Fruit fly (Drosophila melanogaster) whole organism, adult: Measurements from ENCODE around the gene CG32547.

Source experiments
- CG11617 ChIP-seq: fragments of 200-800 bp; sonication (Bioruptor generic); optimal IDR thresholded peaks from 2 replicates; lab custom pipeline; 2017; ENCODE audit warnings: mild to moderate bottlenecking, missing biosample characterization, missing genetic modification reagents, missing genetic modification characterization
- CG12768 ChIP-seq: fragments of 200-800 bp; sonication (Bioruptor generic); optimal IDR thresholded peaks from 2 replicates; lab custom pipeline; 2017; ENCODE audit warnings: missing biosample characterization, missing genetic modification characterization, mild to moderate bottlenecking, moderate library complexity, missing genetic modification reagents
- CG14711 ChIP-seq: fragments of 200-800 bp; sonication (Bioruptor generic); optimal IDR thresholded peaks from 2 replicates; lab custom pipeline; 2018; ENCODE audit warnings: missing biosample characterization, mild to moderate bottlenecking, missing genetic modification characterization, moderate library complexity
- CG1620 ChIP-seq: fragments of 200-800 bp; sonication (Bioruptor generic); optimal IDR thresholded peaks from 2 replicates; lab custom pipeline; 2016; ENCODE audit warnings: missing biosample characterization, missing genetic modification characterization
- CG33017 ChIP-seq: fragments of 200-800 bp; sonication (Bioruptor generic); optimal IDR thresholded peaks from 2 replicates; lab custom pipeline; 2018; ENCODE audit warnings: missing biosample characterization, mild to moderate bottlenecking, missing genetic modification characterization, moderate library complexity
- CG5204 ChIP-seq: fragments of 200-800 bp; sonication (Bioruptor generic); optimal IDR thresholded peaks from 2 replicates; lab custom pipeline; 2016; ENCODE audit warnings: missing biosample characterization, missing genetic modification characterization
- CG7045 ChIP-seq: fragments of 200-800 bp; sonication (Bioruptor generic); optimal IDR thresholded peaks from 2 replicates; lab custom pipeline; 2017; ENCODE audit warnings: missing biosample characterization, mild to moderate bottlenecking, missing genetic modification characterization
- CG7101 ChIP-seq: fragments of 200-800 bp; sonication (Bioruptor generic); optimal IDR thresholded peaks from 2 replicates; lab custom pipeline; 2018; ENCODE audit warnings: missing biosample characterization, mild to moderate bottlenecking, missing genetic modification characterization, moderate library complexity
- Clk ChIP-seq: fragments of 200-800 bp; sonication (Bioruptor generic); optimal IDR thresholded peaks from 2 replicates; lab custom pipeline; 2017; ENCODE audit warnings: missing biosample characterization, missing genetic modification characterization
- Crg-1 ChIP-seq: fragments of 200-800 bp; sonication (Bioruptor generic); optimal IDR thresholded peaks from 2 replicates; lab custom pipeline; 2016; ENCODE audit warnings: missing biosample characterization, missing genetic modification characterization
- Hr96 ChIP-seq: fragments of 200-800 bp; sonication (Bioruptor generic); optimal IDR thresholded peaks from 2 replicates; lab custom pipeline; 2016; ENCODE audit warnings: missing biosample characterization, missing genetic modification characterization
- Mnt ChIP-seq: fragments of 200-800 bp; sonication (Bioruptor generic); optimal IDR thresholded peaks from 2 replicates; lab custom pipeline; 2016; ENCODE audit warnings: missing biosample characterization, mild to moderate bottlenecking, missing genetic modification characterization
- bab1 ChIP-seq: fragments of 200-800 bp; sonication (Bioruptor generic); optimal IDR thresholded peaks from 3 replicates; lab custom pipeline; 2019; ENCODE audit warnings: missing biosample characterization, mild to moderate bottlenecking, missing genetic modification characterization, moderate library complexity
- cic ChIP-seq: fragments of 200-800 bp; sonication (Bioruptor generic); optimal IDR thresholded peaks from 2 replicates; lab custom pipeline; 2017; ENCODE audit warnings: missing biosample characterization, mild to moderate bottlenecking, missing genetic modification characterization, moderate library complexity
- cnc ChIP-seq, 2 experiments: fragments of >200 bp; optimal IDR thresholded peaks; 2 replicates each; lab custom pipeline; 2017
- kay ChIP-seq: fragments of 200-800 bp; sonication (Bioruptor generic); peaks from one replicate; lab custom pipeline; 2016; ENCODE audit warnings: missing biosample characterization, missing genetic modification characterization, borderline replicate concordance
- ovo ChIP-seq: fragments of 200-800 bp; sonication (Bioruptor generic); optimal IDR thresholded peaks from 2 replicates; lab custom pipeline; 2016; ENCODE audit warnings: missing biosample characterization, missing genetic modification characterization
- pad ChIP-seq: fragments of 200-800 bp; sonication (Bioruptor generic); optimal IDR thresholded peaks from 3 replicates; lab custom pipeline; 2017; ENCODE audit warnings: missing biosample characterization, missing genetic modification characterization, mild to moderate bottlenecking, moderate library complexity, missing genetic modification reagents
- tj ChIP-seq: fragments of 200-800 bp; sonication (Bioruptor generic); optimal IDR thresholded peaks from 3 replicates; lab custom pipeline; 2017; ENCODE audit warnings: missing biosample characterization, mild to moderate bottlenecking, missing genetic modification characterization, moderate library complexity
- toe ChIP-seq: fragments of 200-800 bp; sonication (Bioruptor generic); optimal IDR thresholded peaks from 2 replicates; lab custom pipeline; 2016; ENCODE audit warnings: missing biosample characterization, missing genetic modification characterization

The CG32547 gene

DNA sequence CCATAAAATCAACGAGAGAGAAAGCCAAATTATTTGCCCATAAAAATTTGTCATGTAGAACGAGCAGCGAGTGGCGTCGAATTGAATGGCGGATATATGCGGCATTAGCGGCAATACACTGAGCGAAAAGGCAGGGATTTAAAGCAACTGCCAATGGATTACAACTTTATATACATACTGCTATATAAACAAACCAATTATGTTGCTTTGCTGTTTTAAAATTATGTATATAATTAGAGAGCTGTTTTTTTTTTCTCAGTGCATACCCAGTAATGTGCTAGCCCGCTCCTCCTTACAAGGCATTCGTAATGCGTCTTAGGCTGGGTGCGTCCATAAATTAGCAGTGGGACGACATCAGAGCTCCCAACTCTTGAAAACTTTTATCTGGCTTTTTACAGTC, 11.4 kb downstream of the CG32547 start:
- TF ChIP-seq CG33017 (tag; lab: Kevin White, UChicago), result no peak
- TF ChIP-seq ovo (GFP tag; lab: Kevin White, UChicago), result no peak
- no peak for TF ChIP-seq Crg-1 (GFP tag; lab: Kevin White, UChicago)
- TF ChIP-seq Hr96, result no peak
- no peak for TF ChIP-seq Mnt (GFP tag; lab: Kevin White, UChicago)
- TF ChIP-seq CG7101 (tag; lab: Kevin White, UChicago), result no peak
- TF ChIP-seq kay (GFP tag; lab: Kevin White, UChicago), result no peak
- TF ChIP-seq tj, result no peak
- no peak for TF ChIP-seq CG14711 (tag; lab: Kevin White, UChicago)
- TF ChIP-seq cnc (optimal IDR thresholded peaks at IDR 0.05; lab: Kevin White, UChicago), result no peak
- TF ChIP-seq CG1620, result no peak
- TF ChIP-seq CG5204 (GFP tag; lab: Kevin White, UChicago), result no peak
- no peak for TF ChIP-seq bab1 (GFP tag; lab: Kevin White, UChicago)

DNA sequence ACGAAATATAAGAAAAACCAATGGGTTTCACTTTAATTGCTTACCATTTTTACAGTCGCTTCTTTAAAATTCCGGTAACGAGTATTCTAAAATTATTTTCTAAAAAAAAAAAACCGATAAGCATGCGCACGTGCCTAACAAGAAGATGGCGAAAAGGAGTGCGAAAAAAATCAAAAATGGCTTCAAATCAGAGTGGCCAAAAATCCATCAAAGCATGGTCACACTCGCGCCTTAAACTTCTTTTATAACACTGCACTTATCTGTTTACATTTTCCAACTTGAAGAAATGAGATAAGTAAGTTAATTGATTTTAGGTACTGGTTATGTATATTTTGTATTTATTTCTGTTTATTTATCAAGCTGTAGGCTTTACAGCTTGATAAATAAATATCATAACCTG, 19.0 kb downstream of the CG32547 start, which contains the start of gene CG43843:
Gene CG43843 (minus strand): TSS at position 101 of the 400 bp plus-strand sequence.
- TF ChIP-seq CG7045 (GFP tag; lab: Kevin White, UChicago) (no peak), CG12768 (GFP tag; lab: Kevin White, UChicago) (no peak), toe (GFP tag; lab: Kevin White, UChicago) (no peak), Mnt (GFP tag; lab: Kevin White, UChicago) (no peak), CG1620 (no peak), CG33017 (tag; lab: Kevin White, UChicago) (no peak)

DNA sequence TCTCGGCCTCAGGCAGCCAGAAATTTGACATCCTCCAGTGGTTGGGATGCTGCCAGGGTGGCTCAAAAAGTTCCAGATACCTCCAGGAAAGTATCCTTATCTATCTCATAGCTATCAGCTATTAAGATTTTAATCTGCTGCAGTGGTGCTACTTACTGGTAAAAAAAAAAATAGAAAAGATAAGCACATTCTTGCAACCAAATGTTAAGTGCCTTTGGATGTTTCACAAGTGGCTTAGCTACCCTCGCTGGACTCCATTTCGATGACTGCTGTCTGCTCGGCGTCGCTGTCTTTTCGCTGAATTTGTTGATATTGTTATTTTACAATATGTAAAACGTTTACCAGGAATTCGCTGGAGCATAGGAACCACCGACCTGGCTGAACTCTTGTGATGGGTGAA, 26.6 kb downstream of the CG32547 start:
- no peak for TF ChIP-seq CG5204 (GFP tag; lab: Kevin White, UChicago)
- no peak for TF ChIP-seq toe (GFP tag; lab: Kevin White, UChicago)
- no peak for TF ChIP-seq kay (GFP tag; lab: Kevin White, UChicago)
- TF ChIP-seq bab1 (GFP tag; lab: Kevin White, UChicago), result no peak
- no peak for TF ChIP-seq CG1620
- TF ChIP-seq ovo (GFP tag; lab: Kevin White, UChicago), result no peak
- TF ChIP-seq pad (GFP tag; lab: Kevin White, UChicago), result no peak
- TF ChIP-seq CG33017 (tag; lab: Kevin White, UChicago), result no peak
- TF ChIP-seq Hr96, result no peak
- no peak for TF ChIP-seq CG11617 (GFP tag; lab: Kevin White, UChicago)
- no peak for TF ChIP-seq CG14711 (tag; lab: Kevin White, UChicago)
- TF ChIP-seq Crg-1 (GFP tag; lab: Kevin White, UChicago), result no peak
- TF ChIP-seq cnc (optimal IDR thresholded peaks at IDR 0.05; lab: Kevin White, UChicago), result no peak

DNA sequence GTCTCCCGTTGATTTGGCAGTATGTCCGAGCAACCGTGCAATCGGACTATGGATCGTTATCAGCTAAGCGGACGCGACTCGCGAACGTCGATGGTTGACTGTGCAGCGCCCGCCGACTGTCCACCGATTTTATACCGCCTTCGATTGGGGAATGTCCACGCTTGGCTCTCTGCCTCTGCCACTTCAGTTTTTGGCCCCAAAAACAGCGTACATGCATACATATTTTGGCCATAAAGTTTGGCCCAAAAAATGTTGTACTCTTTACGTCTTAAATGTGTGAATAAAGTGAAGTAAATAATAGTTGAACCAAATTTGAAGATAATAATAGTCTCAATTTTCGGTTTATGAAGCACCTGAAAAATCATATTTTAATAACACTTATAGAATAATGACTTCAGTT, 38.8 kb downstream of the CG32547 start, which contains the start of gene CG32548:
Gene CG32548 (minus strand): TSS at position 101 of the 400 bp plus-strand sequence.
- no peak for TF ChIP-seq Mnt (GFP tag; lab: Kevin White, UChicago)
- TF ChIP-seq kay (GFP tag; lab: Kevin White, UChicago), result no peak
- TF ChIP-seq cic, result no peak
- no peak for TF ChIP-seq Clk (GFP tag; lab: Kevin White, UChicago)
- TF ChIP-seq toe (GFP tag; lab: Kevin White, UChicago), result no peak
- no peak for TF ChIP-seq cnc (optimal IDR thresholded peaks at IDR 0.05; lab: Kevin White, UChicago)
- TF ChIP-seq Crg-1 (GFP tag; lab: Kevin White, UChicago), result no peak
- no peak for TF ChIP-seq CG7045 (GFP tag; lab: Kevin White, UChicago)
- TF ChIP-seq CG11617 (GFP tag; lab: Kevin White, UChicago), result no peak
- no peak for TF ChIP-seq CG5204 (GFP tag; lab: Kevin White, UChicago)
- TF ChIP-seq CG14711 (tag; lab: Kevin White, UChicago), result no peak
- TF ChIP-seq CG33017 (tag; lab: Kevin White, UChicago), result no peak
- TF ChIP-seq bab1 (GFP tag; lab: Kevin White, UChicago), result no peak
- no peak for TF ChIP-seq CG7101 (tag; lab: Kevin White, UChicago)
- no peak for TF ChIP-seq ovo (GFP tag; lab: Kevin White, UChicago)
- TF ChIP-seq CG12768 (GFP tag; lab: Kevin White, UChicago), result no peak
- no peak for TF ChIP-seq Hr96

DNA sequence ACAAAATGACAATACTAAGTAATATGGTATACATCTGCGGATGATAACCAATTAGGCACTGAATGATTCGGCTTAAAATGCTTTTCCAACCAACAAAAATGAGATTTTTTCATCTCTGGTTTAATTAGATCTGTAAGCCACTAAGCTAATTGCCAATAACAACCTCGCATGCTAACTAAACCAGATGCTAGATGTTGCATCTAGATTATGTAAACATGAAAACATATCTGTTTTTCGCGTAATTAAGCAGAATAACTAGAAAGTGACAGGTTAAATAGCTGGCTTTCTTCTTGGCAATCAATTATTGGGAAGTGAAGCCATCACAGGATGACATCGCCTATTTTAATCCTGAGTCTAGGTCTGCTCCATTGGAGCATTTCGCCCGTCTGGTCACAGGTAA, 39.9 kb downstream of the CG32547 start, which contains the start of gene CG43841:
Gene CG43841 (plus strand): TSS at position 301 of the 400 bp plus-strand sequence.
- TF ChIP-seq CG7045 (GFP tag; lab: Kevin White, UChicago) (no peak), Clk (GFP tag; lab: Kevin White, UChicago) (no peak), kay (GFP tag; lab: Kevin White, UChicago) (no peak), CG14711 (tag; lab: Kevin White, UChicago) (no peak), CG1620 (no peak), pad (GFP tag; lab: Kevin White, UChicago) (no peak), CG12768 (GFP tag; lab: Kevin White, UChicago) (no peak), Crg-1 (GFP tag; lab: Kevin White, UChicago) (no peak), cnc (optimal IDR thresholded peaks at IDR 0.05; lab: Kevin White, UChicago) (no peak), tj (no peak), cic (no peak), CG33017 (tag; lab: Kevin White, UChicago) (no peak), CG7101 (tag; lab: Kevin White, UChicago) (no peak), CG5204 (GFP tag; lab: Kevin White, UChicago) (no peak), toe (GFP tag; lab: Kevin White, UChicago) (no peak), CG11617 (GFP tag; lab: Kevin White, UChicago) (no peak)

DNA sequence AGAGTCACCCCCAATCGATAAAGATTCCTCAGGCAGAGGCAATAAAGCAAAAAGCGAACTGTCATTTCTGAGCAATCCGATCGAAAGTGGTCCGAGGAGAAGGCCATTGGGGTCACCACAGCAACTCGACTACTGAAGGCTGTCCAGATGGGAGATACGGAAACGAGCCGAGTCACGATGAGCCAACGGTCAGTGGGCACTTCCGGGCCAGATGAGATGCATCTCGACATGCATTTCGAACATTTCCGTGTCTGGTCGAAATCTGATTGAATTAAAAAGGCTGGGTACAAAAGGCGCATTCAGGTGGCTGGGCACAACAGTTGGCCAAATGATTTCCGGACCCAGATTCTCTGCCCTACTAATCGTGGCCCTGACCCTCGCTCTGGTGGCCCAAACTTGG, 40.7 kb downstream of the CG32547 start, which contains the start of gene CG32551:
Gene CG32551 (plus strand): TSS at position 301 of the 400 bp plus-strand sequence.
- no peak for TF ChIP-seq CG7045 (GFP tag; lab: Kevin White, UChicago)
- TF ChIP-seq tj, result no peak
- TF ChIP-seq ovo (GFP tag; lab: Kevin White, UChicago), result no peak
- no peak for TF ChIP-seq CG12768 (GFP tag; lab: Kevin White, UChicago)
- TF ChIP-seq cnc (optimal IDR thresholded peaks at IDR 0.05; lab: Kevin White, UChicago), result no peak
- no peak for TF ChIP-seq CG14711 (tag; lab: Kevin White, UChicago)
- TF ChIP-seq CG5204 (GFP tag; lab: Kevin White, UChicago), result no peak
- no peak for TF ChIP-seq Crg-1 (GFP tag; lab: Kevin White, UChicago)
